Fruit fly (Drosophila melanogaster) whole organism, embryonic: ENCODE results near the gene nerfin-2.
A peak's percentile ranks its signal among the peaks of the same experiment; 100 is the strongest.

Experiments used
- Abd-B ChIP-seq: fragments of 200-800 bp; sonication (Bioruptor generic); optimal IDR thresholded peaks from 2 replicates; lab custom pipeline; 2018; ENCODE audit warnings: missing biosample characterization, mild to moderate bottlenecking, missing genetic modification characterization, moderate library complexity
- Awh ChIP-seq: fragments of 200-800 bp; sonication (Bioruptor generic); IDR thresholded peaks from 2 replicates; pipeline ENCODE4, ENCODE4 v1.3.6; 2022; ENCODE audit warnings: missing biosample characterization, missing genetic modification characterization
- CG1024 ChIP-seq: fragments of 200-800 bp; sonication (Bioruptor generic); IDR thresholded peaks from 2 replicates; pipeline ENCODE4 v1.3.6; 2022; ENCODE audit warnings: missing biosample characterization, missing genetic modification characterization
- CG16863 ChIP-seq: fragments of 200-800 bp; sonication (Bioruptor generic); optimal IDR thresholded peaks from 3 replicates; lab custom pipeline; 2016; ENCODE audit warnings: missing biosample characterization, missing genetic modification characterization
- CG3163 ChIP-seq: fragments of 200-800 bp; sonication (Bioruptor generic); optimal IDR thresholded peaks from 3 replicates; lab custom pipeline; 2016; ENCODE audit warnings: missing biosample characterization, missing genetic modification characterization
- CG32772 ChIP-seq: fragments of 200-800 bp; sonication (Bioruptor generic); IDR thresholded peaks from 2 replicates; pipeline ENCODE4 v1.3.6; 2022; ENCODE audit warnings: missing biosample characterization, missing genetic modification characterization
- CG33213 ChIP-seq: fragments of 200-800 bp; sonication (Bioruptor generic); optimal IDR thresholded peaks from 3 replicates; lab custom pipeline; 2016; ENCODE audit warnings: missing biosample characterization, missing genetic modification characterization
- CG43689 ChIP-seq: fragments of 200-800 bp; sonication (Bioruptor generic); IDR thresholded peaks from 2 replicates; pipeline ENCODE4 v1.3.6; 2022; ENCODE audit warnings: missing biosample characterization, missing genetic modification characterization
- CG6854 ChIP-seq: fragments of 200-800 bp; sonication (Bioruptor generic); optimal IDR thresholded peaks from 3 replicates; lab custom pipeline; 2017; ENCODE audit warnings: missing biosample characterization, mild to moderate bottlenecking, missing genetic modification characterization
- CG8290 ChIP-seq, 3 experiments: fragments of 200-800 bp; sonication (Bioruptor generic); optimal IDR thresholded peaks; 2 replicates each; lab custom pipeline; 2016 to 2019; ENCODE audit warnings: missing biosample characterization in 3 of 3, missing genetic modification characterization in 3 of 3, mild to moderate bottlenecking in 2 of 3, moderate library complexity in 1 of 3
- CG8388 ChIP-seq: fragments of 200-800 bp; sonication (Bioruptor generic); optimal IDR thresholded peaks from 2 replicates; lab custom pipeline; 2019; ENCODE audit warnings: missing biosample characterization, mild to moderate bottlenecking, missing genetic modification characterization, moderate library complexity
- CTCF ChIP-seq: fragments of 200-800 bp; sonication (Bioruptor generic); optimal IDR thresholded peaks from 2 replicates; lab custom pipeline; 2017; ENCODE audit warnings: missing biosample characterization, mild to moderate bottlenecking, missing genetic modification characterization, moderate library complexity
- Deaf1 ChIP-seq: fragments of 200-800 bp; optimal IDR thresholded peaks from 3 replicates; lab custom pipeline; 2019; ENCODE audit warnings: missing biosample characterization, mild to moderate bottlenecking, missing genetic modification characterization, moderate library complexity
- Eip74EF ChIP-seq, 2 experiments: fragments of 200-800 bp in 1 of 2; fragments of >200 bp in 1 of 2; sonication (Bioruptor generic) in 1 of 2; optimal IDR thresholded peaks; 2 replicates each; lab custom pipeline; 2017 to 2019; ENCODE audit warnings: missing biosample characterization in 2 of 2, missing genetic modification characterization in 2 of 2, mild to moderate bottlenecking in 1 of 2, moderate library complexity in 1 of 2
- Fer1 ChIP-seq: fragments of 200-800 bp; sonication (Bioruptor generic); optimal IDR thresholded peaks from 2 replicates; lab custom pipeline; 2017; ENCODE audit warnings: missing biosample characterization, mild to moderate bottlenecking, missing genetic modification characterization
- Hsf ChIP-seq: fragments of 200-800 bp; sonication (Bioruptor generic); optimal IDR thresholded peaks from 3 replicates; lab custom pipeline; 2016; ENCODE audit warnings: missing biosample characterization, missing genetic modification characterization
- Jarid2 ChIP-seq: fragments of 200-800 bp; sonication (Bioruptor generic); optimal IDR thresholded peaks from 3 replicates; lab custom pipeline; 2017; ENCODE audit warnings: mild to moderate bottlenecking, missing biosample characterization, missing genetic modification reagents, missing genetic modification characterization
- MTF-1 ChIP-seq: fragments of 200-800 bp; sonication (Bioruptor generic); optimal IDR thresholded peaks from 2 replicates; lab custom pipeline; 2018; ENCODE audit warnings: missing biosample characterization, mild to moderate bottlenecking, missing genetic modification characterization, borderline replicate concordance
- Med ChIP-seq: fragments of 200-800 bp; sonication (Bioruptor generic); peaks from one replicate; lab custom pipeline; 2016; ENCODE audit warnings: missing biosample characterization, missing genetic modification characterization, mild to moderate bottlenecking, inconsistent platforms, moderate library complexity
- Mrtf ChIP-seq: fragments of 200-800 bp; sonication (Bioruptor generic); IDR thresholded peaks from 3 replicates; pipeline ENCODE4 v1.3.6; 2022; ENCODE audit warnings: missing biosample characterization, missing genetic modification characterization
- Nf-YB ChIP-seq: fragments of 200-800 bp; sonication (Bioruptor generic); optimal IDR thresholded peaks from 3 replicates; lab custom pipeline; 2019; ENCODE audit warnings: missing biosample characterization, mild to moderate bottlenecking, missing genetic modification characterization, moderate library complexity
- Oli ChIP-seq: fragments of 200-800 bp; sonication (Bioruptor generic); optimal IDR thresholded peaks from 2 replicates; lab custom pipeline; 2018; ENCODE audit warnings: missing biosample characterization, mild to moderate bottlenecking, missing genetic modification characterization, moderate library complexity
- Pdp1 ChIP-seq, 2 experiments: fragments of 200-800 bp; sonication (Bioruptor generic); optimal IDR thresholded peaks; 3 replicates each; lab custom pipeline; 2016; ENCODE audit warnings: missing biosample characterization in 2 of 2, missing genetic modification characterization in 2 of 2, mild to moderate bottlenecking in 1 of 2, moderate library complexity in 1 of 2
- Sox102F ChIP-seq: fragments of 200-800 bp; sonication (Bioruptor generic); optimal IDR thresholded peaks from 2 replicates; lab custom pipeline; 2018; ENCODE audit warnings: missing biosample characterization, mild to moderate bottlenecking, missing genetic modification characterization, moderate library complexity
- Tbp ChIP-seq: fragments of >200 bp; optimal IDR thresholded peaks from 2 replicates; lab custom pipeline; 2018; ENCODE audit warnings: missing biosample characterization, missing genetic modification characterization
- Xbp1 ChIP-seq: fragments of 200-800 bp; sonication (Bioruptor generic); optimal IDR thresholded peaks from 3 replicates; lab custom pipeline; 2016; ENCODE audit warnings: missing biosample characterization, mild to moderate bottlenecking, missing genetic modification characterization
- cg ChIP-seq: fragments of 200-800 bp; sonication (Bioruptor generic); optimal IDR thresholded peaks from 3 replicates; lab custom pipeline; 2019; ENCODE audit warnings: missing biosample characterization, mild to moderate bottlenecking, missing genetic modification characterization, moderate library complexity
- chinmo ChIP-seq: fragments of 200-800 bp; sonication (Bioruptor generic); IDR thresholded peaks from 4 replicates; pipeline ENCODE4 v1.3.6; 2022; ENCODE audit warnings: missing biosample characterization, missing genetic modification characterization; ENCODE audit not compliant: partially characterized antibody
- crol ChIP-seq: fragments of 200-800 bp; sonication (Bioruptor generic); IDR thresholded peaks from 2 replicates; pipeline ENCODE4 v1.3.6; 2022; ENCODE audit warnings: missing biosample characterization, missing genetic modification characterization
- dimm ChIP-seq: fragments of 200-800 bp; sonication (Bioruptor generic); IDR thresholded peaks from 2 replicates; pipeline ENCODE4 v1.3.6; 2022; ENCODE audit warnings: missing biosample characterization, missing genetic modification characterization
- ems ChIP-seq: fragments of 200-800 bp; sonication (Bioruptor generic); optimal IDR thresholded peaks from 3 replicates; lab custom pipeline; 2016; ENCODE audit warnings: missing biosample characterization, missing genetic modification characterization
- en ChIP-seq: fragments of 200-800 bp; sonication (Bioruptor generic); optimal IDR thresholded peaks from 2 replicates; lab custom pipeline; 2016; ENCODE audit warnings: missing biosample characterization, missing genetic modification characterization
- fru ChIP-seq: fragments of >200 bp; optimal IDR thresholded peaks from 2 replicates; lab custom pipeline; 2017
- grn ChIP-seq: fragments of 200-800 bp; sonication (Bioruptor generic); optimal IDR thresholded peaks from 3 replicates; lab custom pipeline; 2017; ENCODE audit warnings: missing biosample characterization, missing genetic modification characterization
- klu ChIP-seq: fragments of 200-800 bp; sonication (Bioruptor generic); IDR thresholded peaks from 2 replicates; pipeline ENCODE4 v1.3.6; 2022; ENCODE audit warnings: missing biosample characterization, missing genetic modification characterization
- lab ChIP-seq: fragments of 200-800 bp; sonication (Bioruptor generic); optimal IDR thresholded peaks from 3 replicates; lab custom pipeline; 2017; ENCODE audit warnings: missing biosample characterization, missing genetic modification characterization, mild to moderate bottlenecking, moderate library complexity, missing genetic modification reagents
- lbe ChIP-seq: fragments of 200-800 bp; sonication (Bioruptor generic); optimal IDR thresholded peaks from 2 replicates; lab custom pipeline; 2016; ENCODE audit warnings: missing biosample characterization, mild to moderate bottlenecking, missing genetic modification characterization
- lov ChIP-seq, 2 experiments: fragments of 200-800 bp in 1 of 2; fragments of >200 bp in 1 of 2; sonication (Bioruptor generic) in 1 of 2; IDR thresholded peaks in 1 of 2; optimal IDR thresholded peaks in 1 of 2; 2 replicates in 1 of 2; 3 replicates in 1 of 2; pipeline versions ENCODE4 v1.3.6 to Lab custom; 2017 to 2022; ENCODE audit warnings: missing biosample characterization in 1 of 2, missing genetic modification characterization in 1 of 2
- onecut ChIP-seq: fragments of 200-800 bp; sonication (Bioruptor generic); IDR thresholded peaks from 2 replicates; pipeline ENCODE4 v1.3.6; 2022; ENCODE audit warnings: missing biosample characterization, missing genetic modification characterization
- ranshi ChIP-seq: fragments of 200-800 bp; sonication (Bioruptor generic); IDR thresholded peaks from 2 replicates; pipeline ENCODE4 v1.3.6; 2022; ENCODE audit warnings: missing biosample characterization, missing genetic modification characterization
- sr ChIP-seq: fragments of 200-800 bp; sonication (Bioruptor generic); IDR thresholded peaks from 3 replicates; pipeline ENCODE4 v1.3.6; 2022; ENCODE audit warnings: missing biosample characterization, missing genetic modification characterization
- tna ChIP-seq: fragments of 200-800 bp; sonication (Bioruptor generic); IDR thresholded peaks from 2 replicates; pipeline ENCODE4 v1.3.6; 2022; ENCODE audit warnings: missing biosample characterization, missing genetic modification characterization; ENCODE audit not compliant: partially characterized antibody
- tx ChIP-seq: fragments of 200-800 bp; sonication (Bioruptor generic); optimal IDR thresholded peaks from 2 replicates; lab custom pipeline; 2016; ENCODE audit warnings: missing biosample characterization, missing genetic modification characterization
- wek ChIP-seq: fragments of 200-800 bp; sonication (Bioruptor generic); optimal IDR thresholded peaks from 3 replicates; lab custom pipeline; 2018; ENCODE audit warnings: missing biosample characterization, mild to moderate bottlenecking, missing genetic modification characterization, moderate library complexity
- zen2 ChIP-seq: fragments of 200-800 bp; sonication (Bioruptor generic); IDR thresholded peaks from 3 replicates; pipeline ENCODE4 v1.3.6; 2022; ENCODE audit warnings: missing biosample characterization, missing genetic modification characterization; ENCODE audit not compliant: partially characterized antibody

The nerfin-2 gene

dm6 chr3R:10035765-10036164 is 35.2 kb upstream of the nerfin-2 start (continued):
- no peak for TF ChIP-seq lbe (GFP tag; lab: Kevin White, UChicago)
- TF ChIP-seq CG32772 (GFP tag; lab: Robert Waterston, UW): no peak
- no peak for TF ChIP-seq fru
- TF ChIP-seq Awh (GFP tag; lab: Robert Waterston, UW): 0 out of 2 replicates have a peak, but pooled peaks have one; percentile 36
- peak; percentile 74 for TF ChIP-seq lab (GFP tag; lab: Kevin White, UChicago)
- peak in 1 of 2 experiments; percentile 63 for TF ChIP-seq Eip74EF (GFP tag; optimal IDR thresholded peaks at IDR 0.05; lab: Kevin White, UChicago)
- peak in 1 of 2 experiments; percentile 59 for TF ChIP-seq Pdp1 (GFP tag; optimal IDR thresholded peaks at IDR 0.05; lab: Kevin White, UChicago)
- peak; percentile 1 for TF ChIP-seq Deaf1 (tag; lab: Kevin White, UChicago)
- no peak for TF ChIP-seq wek (GFP tag; lab: Kevin White, UChicago)
- no peak for TF ChIP-seq dimm (GFP tag; lab: Robert Waterston, UW)
- no peak for TF ChIP-seq Mrtf (GFP tag; lab: Robert Waterston, UW)
- no peak for TF ChIP-seq CG16863 (GFP tag; lab: Kevin White, UChicago)
- TF ChIP-seq, all 482 proteins: peak for 24

- TF ChIP-seq MTF-1 (GFP tag; lab: Kevin White, UChicago) (no peak), CTCF (GFP tag; lab: Kevin White, UChicago) (no peak), Hsf (GFP tag; lab: Kevin White, UChicago) (no peak), chinmo (GFP tag; lab: Robert Waterston, UW) (no peak), zen2 (GFP tag; lab: Robert Waterston, UW) (no peak), CG8290 (GFP tag; optimal IDR thresholded peaks at IDR 0.05; lab: Kevin White, UChicago) (no peak), CG8290 (tag; optimal IDR thresholded peaks at IDR 0.05; lab: Kevin White, UChicago) (no peak), Fer1 (no peak)
- TF ChIP-seq, all 482 proteins: peak for 0
Observed at dm6 chr3R:10039188-10039587, 31.7 kb upstream of the nerfin-2 start.

dm6 chr3R:10040505-10040904 is 30.4 kb upstream of the nerfin-2 start:
- no peak for TF ChIP-seq MTF-1 (GFP tag; lab: Kevin White, UChicago)
- TF ChIP-seq ranshi (GFP tag; lab: Robert Waterston, UW): no peak
- TF ChIP-seq ems (GFP tag; lab: Kevin White, UChicago): no peak
- TF ChIP-seq en (GFP tag; lab: Kevin White, UChicago): no peak
- TF ChIP-seq CG43689 (GFP tag; lab: Robert Waterston, UW): no peak
- TF ChIP-seq Jarid2: no peak
- no peak for TF ChIP-seq Nf-YB
- TF ChIP-seq tx: no peak
- no peak for TF ChIP-seq Med (GFP tag; lab: Kevin White, UChicago)
- no peak for TF ChIP-seq Xbp1 (GFP tag; lab: Kevin White, UChicago)
- TF ChIP-seq, all 482 proteins: peak for 0

dm6 chr3R:10042024-10042663 is 28.8 kb upstream of the nerfin-2 start:
- TF ChIP-seq Abd-B (GFP tag; lab: Kevin White, UChicago) (no peak), CG3163 (no peak), Sox102F (GFP tag; lab: Kevin White, UChicago) (no peak), cg (GFP tag; lab: Kevin White, UChicago) (peak; percentile 70), CG1024 (GFP tag; lab: Robert Waterston, UW) (no peak), sr (GFP tag; lab: Robert Waterston, UW) (peak; percentile 89), lov (optimal IDR thresholded peaks at IDR 0.05; lab: Kevin White, UChicago) (no peak), lov (GFP tag; IDR thresholded peaks at IDR 0.05; lab: Robert Waterston, UW) (no peak), onecut (peak; percentile 66), Oli (tag; lab: Kevin White, UChicago) (no peak), CG8388 (GFP tag; lab: Kevin White, UChicago) (no peak), klu (GFP tag; lab: Robert Waterston, UW) (no peak), crol (GFP tag; lab: Robert Waterston, UW) (peak; percentile 80), grn (GFP tag; lab: Kevin White, UChicago) (peak; percentile 3), CG6854 (no peak), Tbp (GFP tag; lab: Kevin White, UChicago) (no peak), CG33213 (GFP tag; lab: Kevin White, UChicago) (no peak), tna (GFP tag; lab: Robert Waterston, UW) (0 out of 2 replicates have a peak, but pooled peaks have one; percentile 10)
